Worm (Caenorhabditis elegans): ENCODE results near the gene C07C7.1.

ce11 chrIV:9218415-9218814 is 33.8 kb downstream of the C07C7.1 start:
- TF ChIP-seq cog-1 (tag; optimal IDR thresholded peaks at IDR 0.05) (no peak), ztf-23 (GFP tag; IDR thresholded peaks at IDR 0.05) (no peak), T22C8.4 (GFP tag; IDR thresholded peaks at IDR 0.05) (no peak)

Measured in whole organism, midembryonic.